Worm (Caenorhabditis elegans): ENCODE results near the gene F10D7.5.
A peak's percentile ranks its signal among the peaks of the same experiment; 100 is the strongest.

The F10D7.5 gene

DNA sequence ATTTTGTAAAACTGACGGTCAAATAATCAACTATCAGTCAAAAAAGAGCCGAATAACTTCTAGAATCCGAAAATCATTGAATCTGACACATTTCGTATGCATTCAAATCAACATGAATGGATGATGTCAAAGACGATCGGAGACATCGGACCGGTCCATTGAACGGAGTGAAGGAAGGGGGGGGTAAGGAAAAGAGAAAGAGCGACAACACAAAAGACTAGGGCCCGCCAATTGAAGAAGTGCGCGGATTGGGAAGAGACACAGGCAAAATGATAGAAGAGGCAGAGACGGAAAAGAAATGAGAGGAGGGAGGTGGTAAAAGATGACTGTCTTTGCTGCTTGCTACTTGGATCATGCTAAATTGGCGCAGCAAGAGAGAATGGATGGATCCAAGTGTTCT is 21.9 kb downstream of the F10D7.5 start:
- TF ChIP-seq nhr-25 (tag; optimal IDR thresholded peaks at IDR 0.05): peak; percentile 22
- TF ChIP-seq nhr-129 (tag; optimal IDR thresholded peaks at IDR 0.05): peak; percentile 40
- TF ChIP-seq Y55F3AM.14 (GFP tag; optimal IDR thresholded peaks at IDR 0.05): no peak
- peak; percentile 12 for TF ChIP-seq sem-4 (tag; optimal IDR thresholded peaks at IDR 0.05)

DNA sequence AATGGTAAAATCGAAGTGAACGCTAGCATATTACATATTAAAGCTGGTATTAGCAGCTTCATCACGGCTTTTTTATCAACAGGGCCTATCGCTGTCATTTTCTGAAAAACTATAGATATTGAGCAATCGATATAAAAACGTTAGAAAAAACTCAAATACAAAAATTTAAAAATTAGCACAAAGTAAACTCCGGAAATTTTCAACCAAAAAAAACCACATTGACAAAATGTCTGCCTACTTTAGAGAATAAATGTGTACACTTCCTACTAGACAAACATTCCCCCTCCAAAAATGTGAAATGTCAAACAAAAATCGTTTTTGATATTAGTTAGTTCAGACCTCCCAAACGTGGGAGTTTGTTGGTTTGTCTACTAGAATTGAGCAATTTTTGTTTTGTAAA is 22.9 kb downstream of the F10D7.5 start, which contains the start of gene mfsd-10:
Gene mfsd-10, minus strand, starts transcription at position 101 of the 400 bp plus-strand sequence.
- TF ChIP-seq unc-39 (tag; optimal IDR thresholded peaks at IDR 0.05): no peak
- no peak for TF ChIP-seq ceh-16 (tag; optimal IDR thresholded peaks at IDR 0.05)
- TF ChIP-seq sma-9 (GFP tag; optimal IDR thresholded peaks at IDR 0.05): no peak
- no peak for TF ChIP-seq sma-9 (tag; optimal IDR thresholded peaks at IDR 0.05)
- TF ChIP-seq lsy-2 (tag; optimal IDR thresholded peaks at IDR 0.05): no peak
- no peak for TF ChIP-seq nhr-12 (tag; optimal IDR thresholded peaks at IDR 0.05)
- TF ChIP-seq mbf-1 (tag; optimal IDR thresholded peaks at IDR 0.05): no peak
- TF ChIP-seq sma-3 (GFP tag; optimal IDR thresholded peaks at IDR 0.05): no peak
- TF ChIP-seq zag-1 (tag; optimal IDR thresholded peaks at IDR 0.05): no peak
- no peak for TF ChIP-seq nhr-237 (tag; optimal IDR thresholded peaks at IDR 0.05)
- no peak for TF ChIP-seq ZK546.5 (tag; optimal IDR thresholded peaks at IDR 0.05)

DNA sequence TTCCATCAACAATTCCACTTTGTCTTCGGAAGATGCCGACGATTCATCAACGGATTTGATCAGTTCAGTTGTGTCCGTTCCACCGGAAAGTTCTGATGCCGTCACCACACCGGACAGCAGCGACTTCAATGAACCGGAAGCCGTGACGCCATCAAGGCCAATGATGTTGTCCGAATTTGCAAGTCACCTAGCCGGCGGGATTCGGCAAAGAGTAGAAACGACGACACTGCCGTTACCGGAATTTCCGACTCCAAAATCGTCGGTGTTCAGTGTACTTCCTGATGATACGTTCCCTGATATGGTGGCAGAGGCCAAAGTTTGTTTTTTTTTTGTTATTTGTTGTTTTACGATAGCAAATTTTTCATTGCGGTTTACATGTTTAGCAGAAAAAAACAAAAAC is 27.9 kb downstream of the F10D7.5 start:
- TF ChIP-seq sma-3 (GFP tag; optimal IDR thresholded peaks at IDR 0.05) (peak; percentile 15), Y55F3AM.14 (GFP tag; optimal IDR thresholded peaks at IDR 0.05) (no peak)

DNA sequence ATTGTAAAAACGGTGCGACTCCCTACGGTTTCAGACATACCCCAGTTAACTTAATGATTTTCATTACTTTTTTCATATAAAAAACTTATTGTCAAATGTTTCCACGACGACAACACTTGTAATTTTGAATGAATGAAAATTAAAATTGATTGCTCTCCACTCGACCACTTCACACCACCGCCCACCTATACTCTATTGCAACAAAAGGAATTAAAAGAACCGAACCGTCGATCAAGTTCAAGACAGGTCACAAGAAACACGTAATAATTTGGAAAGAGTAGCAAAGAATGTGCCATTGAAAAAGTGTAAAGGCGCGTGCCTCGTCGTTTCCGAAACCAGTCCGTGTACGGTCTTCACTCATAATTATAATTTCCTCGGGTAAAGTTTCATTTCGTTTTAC is 28.9 kb downstream of the F10D7.5 start, which contains the start of gene F10D7.11:
Gene F10D7.11, plus strand, starts transcription at position 301 of the 400 bp plus-strand sequence.
- TF ChIP-seq ceh-82 (tag; optimal IDR thresholded peaks at IDR 0.05) (no peak), crh-2 (tag; optimal IDR thresholded peaks at IDR 0.05) (no peak), lin-39 (tag; optimal IDR thresholded peaks at IDR 0.05) (no peak), zag-1 (tag; optimal IDR thresholded peaks at IDR 0.05) (no peak), nhr-23 (tag; optimal IDR thresholded peaks at IDR 0.05) (no peak), nhr-77 (tag; optimal IDR thresholded peaks at IDR 0.05) (no peak), unc-39 (tag; optimal IDR thresholded peaks at IDR 0.05) (no peak), Y55F3AM.14 (GFP tag; optimal IDR thresholded peaks at IDR 0.05) (no peak), unc-62 (GFP tag; optimal IDR thresholded peaks at IDR 0.05) (no peak), unc-55 (GFP tag; optimal IDR thresholded peaks at IDR 0.05) (no peak), ztf-11 (tag; optimal IDR thresholded peaks at IDR 0.05) (no peak), skn-1 (tag; optimal IDR thresholded peaks at IDR 0.05) (no peak), alr-1 (tag; optimal IDR thresholded peaks at IDR 0.05) (no peak), mbf-1 (tag; optimal IDR thresholded peaks at IDR 0.05) (no peak), mab-5 (tag; optimal IDR thresholded peaks at IDR 0.05) (no peak), sma-3 (GFP tag; optimal IDR thresholded peaks at IDR 0.05) (no peak)

DNA sequence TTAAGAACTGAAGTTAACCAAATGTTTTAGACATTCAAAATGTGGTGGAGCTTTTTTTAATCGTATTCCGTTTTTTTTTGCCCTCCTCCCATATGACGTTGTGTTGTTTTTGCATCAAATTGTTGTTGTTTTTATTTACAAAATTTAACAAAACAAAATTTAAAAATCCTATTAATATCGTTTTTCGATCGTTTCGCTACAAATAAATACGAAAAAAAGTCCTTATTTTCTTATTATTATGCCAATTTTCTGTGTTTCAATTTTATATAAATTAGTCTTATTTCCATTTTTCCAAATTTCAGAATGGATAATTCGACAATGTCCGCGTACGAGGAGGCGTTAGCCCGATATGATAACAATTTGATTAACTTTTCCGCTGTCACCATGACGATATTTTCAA is 32.0 kb downstream of the F10D7.5 start, which contains the start of gene npr-36:
Gene npr-36, plus strand, starts transcription at position 301 of the 400 bp plus-strand sequence.
- TF ChIP-seq nhr-77 (tag; optimal IDR thresholded peaks at IDR 0.05) (no peak), ceh-82 (tag; optimal IDR thresholded peaks at IDR 0.05) (no peak), R02D3.7 (tag; optimal IDR thresholded peaks at IDR 0.05) (no peak), nhr-21 (tag; optimal IDR thresholded peaks at IDR 0.05) (no peak), unc-55 (GFP tag; optimal IDR thresholded peaks at IDR 0.05) (no peak)

DNA sequence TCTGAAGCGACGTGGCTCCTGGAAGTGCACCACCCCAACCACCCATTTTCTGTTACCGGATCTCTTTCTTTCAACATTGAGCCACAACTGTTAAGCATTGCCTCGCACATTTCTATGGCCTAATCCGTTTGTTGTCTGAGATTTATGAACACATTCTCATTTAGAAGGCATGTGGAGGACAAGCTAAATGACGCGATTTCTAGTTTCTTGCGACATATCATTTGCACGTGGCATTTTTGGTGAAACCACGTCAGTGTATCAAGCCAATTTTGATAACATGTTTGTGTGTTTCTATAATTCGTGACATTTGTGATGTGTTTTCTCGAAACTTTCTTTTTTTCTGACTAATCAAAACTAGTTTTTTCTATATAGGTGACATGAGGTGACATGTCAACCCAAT is 34.7 kb downstream of the F10D7.5 start:
- TF ChIP-seq R02D3.7 (tag; optimal IDR thresholded peaks at IDR 0.05): no peak
- no peak for TF ChIP-seq sma-9 (GFP tag; optimal IDR thresholded peaks at IDR 0.05)
- no peak for TF ChIP-seq sma-9 (tag; optimal IDR thresholded peaks at IDR 0.05)
- no peak for TF ChIP-seq unc-62 (GFP tag; optimal IDR thresholded peaks at IDR 0.05)
- no peak for TF ChIP-seq ztf-1 (GFP tag; conservative IDR thresholded peaks at IDR 0.05)
- TF ChIP-seq peb-1 (tag; optimal IDR thresholded peaks at IDR 0.05): no peak
- no peak for TF ChIP-seq dmd-4 (tag; optimal IDR thresholded peaks at IDR 0.05)
- TF ChIP-seq sem-4 (tag; optimal IDR thresholded peaks at IDR 0.05): no peak
- TF ChIP-seq nhr-10 (tag; optimal IDR thresholded peaks at IDR 0.05): no peak

DNA sequence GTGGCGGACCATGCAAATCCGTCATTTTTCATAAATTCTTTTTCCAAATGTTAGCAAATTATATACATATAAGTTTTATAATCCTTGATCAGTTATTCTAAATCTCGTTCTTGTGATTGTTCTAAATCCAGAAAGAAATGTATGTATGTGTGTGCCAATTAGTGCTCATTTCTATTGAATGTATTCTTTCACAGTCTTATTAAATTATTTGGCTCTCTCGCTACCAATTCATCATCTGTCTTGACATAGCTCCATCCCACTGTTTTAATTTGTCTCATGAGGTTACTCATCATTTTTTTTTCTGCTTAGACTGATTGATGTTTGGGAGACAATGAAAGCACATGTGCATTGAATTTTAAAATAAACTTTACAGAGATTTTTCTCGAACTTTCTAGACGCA is 36.0 kb downstream of the F10D7.5 start:
- TF ChIP-seq lin-13 (GFP tag; optimal IDR thresholded peaks at IDR 0.05) (no peak), ZK546.5 (tag; optimal IDR thresholded peaks at IDR 0.05) (no peak)

Data from whole organism, L2 larva.